Worm (Caenorhabditis elegans) whole organism, midembryonic: ENCODE results near the gene T19D12.6.

Source experiments
- T22C8.4 ChIP-seq: fragments of 200-800 bp; sonication (Bioruptor generic); IDR thresholded peaks from 2 replicates; pipeline ENCODE4 v1.3.6; 2022; ENCODE audit warnings: missing genetic modification characterization, missing compliant biosample characterization
- cog-1 ChIP-seq: sonication (generic microtip); optimal IDR thresholded peaks from 2 replicates; lab custom pipeline; 2016; ENCODE audit warnings: missing genetic modification characterization, missing compliant biosample characterization
- flt-1 ChIP-seq: fragments of 200-800 bp; sonication (Bioruptor generic); IDR thresholded peaks from 2 replicates; pipeline ENCODE4 v1.3.6; 2022; ENCODE audit warnings: missing genetic modification characterization, missing compliant biosample characterization
- ref-1 ChIP-seq: fragments of 200-800 bp; sonication (Bioruptor generic); conservative IDR thresholded peaks from 2 replicates; pipeline ENCODE4 v1.3.6; 2022; ENCODE audit warnings: missing genetic modification reagents, missing genetic modification characterization, missing compliant biosample characterization
- tab-1 ChIP-seq: fragments of 200-800 bp; sonication (Bioruptor generic); IDR thresholded peaks from 2 replicates; pipeline ENCODE4 v1.3.6; 2022; ENCODE audit warnings: missing genetic modification characterization, missing compliant biosample characterization

DNA sequence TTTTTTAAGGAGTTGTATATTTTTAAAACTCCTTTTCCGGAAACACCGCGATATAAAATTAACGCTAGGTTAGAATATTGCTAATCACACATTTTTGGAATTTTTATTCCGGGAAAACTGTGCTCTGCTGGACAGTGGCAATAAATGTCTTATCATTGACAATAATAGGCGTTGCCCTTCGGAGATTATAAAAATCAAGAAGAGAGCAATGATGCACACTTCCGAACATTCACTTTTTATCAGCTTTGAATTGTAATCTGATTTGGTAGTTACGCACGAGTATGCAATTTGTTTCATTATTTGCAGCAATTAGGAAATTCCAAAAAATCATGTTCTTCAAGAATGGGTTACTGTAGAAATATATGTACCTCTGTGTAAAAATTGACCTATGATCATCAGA, 26.8 kb downstream of the T19D12.6 start:
- TF ChIP-seq cog-1 (tag; lab: Kevin White, UChicago): no peak
- no peak for TF ChIP-seq ref-1 (GFP tag; lab: Robert Waterston, UW)
- TF ChIP-seq tab-1 (GFP tag; lab: Robert Waterston, UW): no peak
- TF ChIP-seq flt-1 (GFP tag; lab: Robert Waterston, UW): no peak
- TF ChIP-seq T22C8.4: no peak
